Fruit fly (Drosophila melanogaster): ENCODE measurements around the gene CCT7.

Gene CCT7

dm6 chr3R:8849373-8850228 is 48.2 kb downstream of the CCT7 start (continued):
- TF ChIP-seq fd85E (GFP tag; optimal IDR thresholded peaks at IDR 0.05) (no peak), Eip93F (GFP tag; optimal IDR thresholded peaks at IDR 0.05) (no peak), Met (GFP tag; optimal IDR thresholded peaks at IDR 0.05) (peak; percentile 63), Eip78C (GFP tag) (peak; percentile 87), salr (GFP tag; optimal IDR thresholded peaks at IDR 0.05) (peak in 1 of 2 experiments; percentile 35), CG9139 (GFP tag; optimal IDR thresholded peaks at IDR 0.05) (peak; percentile 35), dac (GFP tag; optimal IDR thresholded peaks at IDR 0.05) (peak; percentile 11), acj6 (GFP tag; optimal IDR thresholded peaks at IDR 0.05) (peak; percentile 50), Sox15 (GFP tag; optimal IDR thresholded peaks at IDR 0.05) (peak; percentile 28), Hr4 (GFP tag; optimal IDR thresholded peaks at IDR 0.05) (peak; percentile 67), CG6792 (GFP tag; optimal IDR thresholded peaks at IDR 0.05) (peak; percentile 55), Lpt (GFP tag; optimal IDR thresholded peaks at IDR 0.05) (peak; percentile 55), CG11902 (GFP tag; optimal IDR thresholded peaks at IDR 0.05) (peak; percentile 11), fd59A (GFP tag; optimal IDR thresholded peaks at IDR 0.05) (peak; percentile 2), CG8632 (GFP tag; optimal IDR thresholded peaks at IDR 0.05) (peak; percentile 33), CG6276 (GFP tag; optimal IDR thresholded peaks at IDR 0.05) (peak; percentile 52), CG15336 (GFP tag; IDR thresholded peaks at IDR 0.05) (peak; percentile 76), lz (GFP tag; optimal IDR thresholded peaks at IDR 0.05) (peak; percentile 53), pdm3 (GFP tag; optimal IDR thresholded peaks at IDR 0.05) (peak; percentile 59), CG4318 (GFP tag; optimal IDR thresholded peaks at IDR 0.05) (peak; percentile 21), CG11294 (GFP tag; IDR thresholded peaks at IDR 0.05) (peak; percentile 54; the same call in 1 of the 2 replicates), fkh (GFP tag; optimal IDR thresholded peaks at IDR 0.05) (no peak), CG11762 (GFP tag; optimal IDR thresholded peaks at IDR 0.05; ENCODE audit: insufficient read depth) (peak; percentile 52), CG8119 (GFP tag; IDR thresholded peaks at IDR 0.05) (peak; percentile 70), CG6163 (GFP tag; IDR thresholded peaks at IDR 0.05) (peak; percentile 72)

- TF ChIP-seq CG34406 (GFP tag; optimal IDR thresholded peaks at IDR 0.05) (no peak), fkh (GFP tag; optimal IDR thresholded peaks at IDR 0.05) (peak; percentile 66), ss (GFP tag; optimal IDR thresholded peaks at IDR 0.05) (no peak)
These were observed 49.3 kb downstream of the CCT7 start for dm6 chr3R:8850616-8851015.

- TF ChIP-seq CG6808 (GFP tag; optimal IDR thresholded peaks at IDR 0.05) (no peak), CG9139 (GFP tag; optimal IDR thresholded peaks at IDR 0.05) (no peak), net (GFP tag; optimal IDR thresholded peaks at IDR 0.05) (no peak), spab (GFP tag; optimal IDR thresholded peaks at IDR 0.05) (no peak), Smox (GFP tag; optimal IDR thresholded peaks at IDR 0.05) (peak; percentile 46), CG10669 (GFP tag; optimal IDR thresholded peaks at IDR 0.05) (no peak), ss (GFP tag; optimal IDR thresholded peaks at IDR 0.05) (no peak), CG7368 (GFP tag; optimal IDR thresholded peaks at IDR 0.05) (no peak), fkh (GFP tag; optimal IDR thresholded peaks at IDR 0.05) (no peak), OdsH (GFP tag; optimal IDR thresholded peaks at IDR 0.05) (peak; percentile 35), CG8119 (GFP tag; IDR thresholded peaks at IDR 0.05) (0 out of 3 replicates have a peak, but pooled peaks have one; percentile 24), CG8632 (GFP tag; optimal IDR thresholded peaks at IDR 0.05) (peak; percentile 24), CG3032 (tag; optimal IDR thresholded peaks at IDR 0.05) (no peak), CG3919 (GFP tag; optimal IDR thresholded peaks at IDR 0.05) (peak; percentile 25), CG11902 (GFP tag; optimal IDR thresholded peaks at IDR 0.05) (no peak), cyc (GFP tag; optimal IDR thresholded peaks at IDR 0.05) (peak; percentile 54), Eip75B (GFP tag; optimal IDR thresholded peaks at IDR 0.05) (peak; percentile 33), CG6792 (GFP tag; optimal IDR thresholded peaks at IDR 0.05) (peak; percentile 37), Ets96B (tag; optimal IDR thresholded peaks at IDR 0.05) (no peak), Sox102F (GFP tag; optimal IDR thresholded peaks at IDR 0.05) (peak; percentile 28), salr (GFP tag; optimal IDR thresholded peaks at IDR 0.05) (no peak), esn (GFP tag; optimal IDR thresholded peaks at IDR 0.05) (peak; percentile 68), Hr38 (GFP tag; optimal IDR thresholded peaks at IDR 0.05) (no peak), CG32006 (GFP tag; optimal IDR thresholded peaks at IDR 0.05) (peak; percentile 31), CG34406 (GFP tag; optimal IDR thresholded peaks at IDR 0.05) (peak; percentile 5), topi (GFP tag; optimal IDR thresholded peaks at IDR 0.05) (peak; percentile 44), fd59A (GFP tag; optimal IDR thresholded peaks at IDR 0.05) (no peak), Blimp-1 (GFP tag; optimal IDR thresholded peaks at IDR 0.05) (no peak), Hr39 (GFP tag; optimal IDR thresholded peaks at IDR 0.05) (peak; percentile 54)
These were observed 51.8 kb downstream of the CCT7 start for dm6 chr3R:8853197-8853596.
